7 worm cellular contexts compared by ENCODE assay signal in the genomic region with DNA sequence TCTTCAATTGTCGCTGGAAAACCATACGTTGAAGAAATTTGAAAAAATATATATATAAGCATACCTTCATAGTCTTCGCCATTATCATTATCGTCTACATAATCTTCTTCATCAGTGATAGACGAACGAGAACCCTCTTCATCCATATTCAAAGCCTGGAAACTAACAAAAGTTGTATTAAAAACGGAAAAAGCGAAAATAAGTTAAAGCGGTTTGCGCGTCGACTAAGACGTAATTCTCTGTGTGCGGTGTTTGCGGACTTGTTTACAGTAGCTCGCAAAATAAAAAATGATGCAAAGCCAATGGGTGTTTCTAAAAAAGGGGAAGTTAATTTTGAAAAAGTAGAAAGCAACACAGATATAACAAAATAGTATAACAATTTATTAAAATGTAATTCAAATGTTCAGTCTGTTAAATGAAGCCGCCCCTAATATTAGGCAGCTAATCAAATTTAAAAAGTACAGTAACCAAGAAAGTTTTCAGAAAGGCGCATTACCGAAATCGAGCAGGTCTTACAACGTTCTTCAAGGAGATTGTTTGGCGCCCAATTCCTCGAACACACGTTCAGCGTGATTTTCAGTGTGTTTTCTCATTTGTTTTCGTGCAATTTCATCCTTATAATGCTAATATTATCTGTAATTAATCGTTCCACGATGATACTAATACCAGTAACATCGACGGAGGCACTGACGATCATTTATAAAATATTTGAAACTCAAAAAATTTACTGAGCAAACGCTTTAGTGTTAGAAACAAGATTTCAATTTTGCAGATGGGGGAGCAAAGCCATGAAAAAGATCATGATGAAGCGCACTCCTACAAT.
A peak's percentile ranks its signal among the peaks of the same experiment; 100 is the strongest.
TF ChIP-seq lines count a peak whose summit lies in the region.

A gene (minus strand): TSS at position 162 of the 823 bp plus-strand sequence.
A gene (plus strand): TSS at position 773 of the 823 bp plus-strand sequence.

TF ChIP-seq in whole organism, L1 larva, 84 proteins besides CTCF, POLR2A, EP300 and RAD21 (continues in another document):
- no peak for TF ChIP-seq lin-13 (GFP tag; optimal IDR thresholded peaks at IDR 0.05; lab: Kevin White, UChicago)
- TF ChIP-seq C16A3.4 (tag; optimal IDR thresholded peaks at IDR 0.05; lab: Kevin White, UChicago), result peak; percentile 47
- no peak for TF ChIP-seq alr-1 (tag; optimal IDR thresholded peaks at IDR 0.05; lab: Kevin White, UChicago; ENCODE audit: borderline replicate concordance)
- no peak for TF ChIP-seq lin-15B (tag; optimal IDR thresholded peaks at IDR 0.05; lab: Kevin White, UChicago)
- TF ChIP-seq dpl-1 (GFP tag; optimal IDR thresholded peaks at IDR 0.05; lab: Kevin White, UChicago), result peak; percentile 8 to 63 (median 29)
- TF ChIP-seq blmp-1 (tag; optimal IDR thresholded peaks at IDR 0.05; lab: Kevin White, UChicago), result peak; percentile 60
- TF ChIP-seq lsy-2 (tag; optimal IDR thresholded peaks at IDR 0.05; lab: Kevin White, UChicago), result peak; percentile 84 to 97
- TF ChIP-seq mep-1 (tag; optimal IDR thresholded peaks at IDR 0.05; lab: Kevin White, UChicago), result peak; percentile 75
- TF ChIP-seq fkh-4 (tag; optimal IDR thresholded peaks at IDR 0.05; lab: Kevin White, UChicago; ENCODE audit: borderline replicate concordance), result no peak
- TF ChIP-seq lin-35 (GFP tag; optimal IDR thresholded peaks at IDR 0.05; lab: Kevin White, UChicago), result peak; percentile 44 to 62
- TF ChIP-seq vab-15 (tag; optimal IDR thresholded peaks at IDR 0.05; lab: Kevin White, UChicago), result no peak

TF ChIP-seq in whole organism, L2 larva, 48 proteins besides CTCF, POLR2A, EP300 and RAD21 (continues in another document):
- TF ChIP-seq mab-5 (tag; optimal IDR thresholded peaks at IDR 0.05; lab: Kevin White, UChicago) (no peak), crh-2 (tag; optimal IDR thresholded peaks at IDR 0.05; lab: Kevin White, UChicago) (peak; percentile 12), sma-3 (GFP tag; optimal IDR thresholded peaks at IDR 0.05; lab: Kevin White, UChicago) (no peak), dmd-4 (tag; optimal IDR thresholded peaks at IDR 0.05; lab: Kevin White, UChicago) (no peak), mbf-1 (tag; optimal IDR thresholded peaks at IDR 0.05; lab: Kevin White, UChicago) (no peak), nhr-77 (tag; optimal IDR thresholded peaks at IDR 0.05; lab: Kevin White, UChicago) (no peak), nhr-10 (tag; optimal IDR thresholded peaks at IDR 0.05; lab: Kevin White, UChicago) (no peak), nhr-237 (tag; optimal IDR thresholded peaks at IDR 0.05; lab: Kevin White, UChicago) (no peak), elt-3 (tag; optimal IDR thresholded peaks at IDR 0.05; lab: Kevin White, UChicago) (no peak), mdl-1 (tag; optimal IDR thresholded peaks at IDR 0.05; lab: Kevin White, UChicago) (no peak), fos-1 (tag; optimal IDR thresholded peaks at IDR 0.05; lab: Kevin White, UChicago) (peak; percentile 33), skn-1 (tag; optimal IDR thresholded peaks at IDR 0.05; lab: Kevin White, UChicago) (no peak)

TF ChIP-seq in whole organism, L3 larva, 47 proteins besides CTCF, POLR2A, EP300 and RAD21 (continues in another document):
- TF ChIP-seq nhr-237 (tag; optimal IDR thresholded peaks at IDR 0.05; lab: Kevin White, UChicago) (no peak), zag-1 (tag; optimal IDR thresholded peaks at IDR 0.05; lab: Kevin White, UChicago) (no peak), nhr-76 (tag; optimal IDR thresholded peaks at IDR 0.05; lab: Kevin White, UChicago) (no peak), ama-1 (optimal IDR thresholded peaks at IDR 0.05; lab: Kevin White, UChicago) (no peak), sea-2 (GFP tag; optimal IDR thresholded peaks at IDR 0.05; lab: Kevin White, UChicago) (no peak), nhr-11 (tag; optimal IDR thresholded peaks at IDR 0.05; lab: Kevin White, UChicago) (no peak), snpc-4 (tag; optimal IDR thresholded peaks at IDR 0.05; lab: Kevin White, UChicago) (no peak), jun-1 (tag; optimal IDR thresholded peaks at IDR 0.05; lab: Kevin White, UChicago) (no peak), nfya-1 (tag; optimal IDR thresholded peaks at IDR 0.05; lab: Kevin White, UChicago; ENCODE audit: insufficient read depth) (peak; percentile 83), unc-39 (tag; optimal IDR thresholded peaks at IDR 0.05; lab: Kevin White, UChicago) (no peak), lin-15B (tag; optimal IDR thresholded peaks at IDR 0.05; lab: Kevin White, UChicago) (peak; percentile 36), nhr-67 (tag; optimal IDR thresholded peaks at IDR 0.05; lab: Kevin White, UChicago) (no peak)

TF ChIP-seq in whole organism, L4 larva, 104 proteins besides CTCF, POLR2A, EP300 and RAD21 (continues in another document):
- TF ChIP-seq fos-1 (tag; optimal IDR thresholded peaks at IDR 0.05; lab: Kevin White, UChicago) (no peak), dmd-9 (GFP tag; IDR thresholded peaks at IDR 0.05; lab: Robert Waterston, UW) (no peak), spr-1 (tag; optimal IDR thresholded peaks at IDR 0.05; lab: Kevin White, UChicago) (no peak), snpc-1.2 (GFP tag; IDR thresholded peaks at IDR 0.05; lab: Robert Waterston, UW) (no peak), daf-12 (tag; optimal IDR thresholded peaks at IDR 0.05; lab: Kevin White, UChicago) (no peak), zip-11 (GFP tag; IDR thresholded peaks at IDR 0.05; lab: Robert Waterston, UW) (no peak), lin-38 (GFP tag; IDR thresholded peaks at IDR 0.05; lab: Robert Waterston, UW) (peak; percentile 43), daf-16 (GFP tag; optimal IDR thresholded peaks at IDR 0.05; lab: Kevin White, UChicago) (no peak), daf-16 (tag; optimal IDR thresholded peaks at IDR 0.05; lab: Kevin White, UChicago) (peak; percentile 74), zfp-2 (tag; optimal IDR thresholded peaks at IDR 0.05; lab: Kevin White, UChicago) (no peak), unc-130 (GFP tag; optimal IDR thresholded peaks at IDR 0.05; lab: Kevin White, UChicago) (peak; percentile 23), saeg-2 (GFP tag; IDR thresholded peaks at IDR 0.05; lab: Robert Waterston, UW) (no peak), ctbp-1 (GFP tag; IDR thresholded peaks at IDR 0.05; lab: Robert Waterston, UW) (no peak)

TF ChIP-seq in whole organism, late embryonic, 69 proteins besides CTCF, POLR2A, EP300 and RAD21:
- no peak for TF ChIP-seq syd-9 (tag; optimal IDR thresholded peaks at IDR 0.05; lab: Kevin White, UChicago)
- TF ChIP-seq nfya-1 (tag; optimal IDR thresholded peaks at IDR 0.05; lab: Kevin White, UChicago), result peak; percentile 4

TF ChIP-seq in whole organism, mixed stage, embryonic, 35 proteins besides CTCF, POLR2A, EP300 and RAD21:
- peak; percentile 42 for TF ChIP-seq sptf-1 (tag; optimal IDR thresholded peaks at IDR 0.05; lab: Kevin White, UChicago)
- no peak for TF ChIP-seq ceh-39 (tag; optimal IDR thresholded peaks at IDR 0.05; lab: Kevin White, UChicago)
- TF ChIP-seq elt-3 (tag; optimal IDR thresholded peaks at IDR 0.05; lab: Kevin White, UChicago), result no peak
- TF ChIP-seq lsy-2 (tag; optimal IDR thresholded peaks at IDR 0.05; lab: Kevin White, UChicago), result peak; percentile 93
- no peak for TF ChIP-seq lin-32 (GFP tag; optimal IDR thresholded peaks at IDR 0.05; lab: Kevin White, UChicago)
- no peak for TF ChIP-seq nhr-12 (tag; optimal IDR thresholded peaks at IDR 0.05; lab: Kevin White, UChicago)
- TF ChIP-seq mab-5 (tag; optimal IDR thresholded peaks at IDR 0.05; lab: Kevin White, UChicago), result no peak
- no peak for TF ChIP-seq ceh-83 (GFP tag; optimal IDR thresholded peaks at IDR 0.05; lab: Kevin White, UChicago)
- no peak for TF ChIP-seq nhr-28 (tag; optimal IDR thresholded peaks at IDR 0.05; lab: Kevin White, UChicago)
- no peak for TF ChIP-seq zip-8 (tag; optimal IDR thresholded peaks at IDR 0.05; lab: Kevin White, UChicago)
- no peak for TF ChIP-seq unc-62 (GFP tag; optimal IDR thresholded peaks at IDR 0.05; lab: Kevin White, UChicago)
- TF ChIP-seq mls-2 (tag; optimal IDR thresholded peaks at IDR 0.05; lab: Kevin White, UChicago), result no peak
- peak; percentile 62 for TF ChIP-seq mep-1 (tag; optimal IDR thresholded peaks at IDR 0.05; lab: Kevin White, UChicago)
- TF ChIP-seq lin-13 (tag; optimal IDR thresholded peaks at IDR 0.05; lab: Kevin White, UChicago), result no peak
- no peak for TF ChIP-seq blmp-1 (tag; optimal IDR thresholded peaks at IDR 0.05; lab: Kevin White, UChicago)
- TF ChIP-seq pha-4 (tag; optimal IDR thresholded peaks at IDR 0.05; lab: Kevin White, UChicago), result no peak
- TF ChIP-seq elt-1 (tag; optimal IDR thresholded peaks at IDR 0.05; lab: Kevin White, UChicago; ENCODE audit: borderline replicate concordance, insufficient read depth), result no peak
- no peak for TF ChIP-seq drap-1 (GFP tag; optimal IDR thresholded peaks at IDR 0.05; lab: Kevin White, UChicago)

TF ChIP-seq in whole organism, young adult, 124 proteins besides CTCF, POLR2A, EP300 and RAD21 (continues in another document):
- TF ChIP-seq egrh-3 (GFP tag; IDR thresholded peaks at IDR 0.05; lab: Robert Waterston, UW), result no peak
- peak; percentile 24 for TF ChIP-seq snpc-3.4 (tag; optimal IDR thresholded peaks at IDR 0.05; lab: Kevin White, UChicago)
- TF ChIP-seq dox-1 (GFP tag; IDR thresholded peaks at IDR 0.05; lab: Robert Waterston, UW), result peak; percentile 69
- TF ChIP-seq snpc-4 (GFP tag; optimal IDR thresholded peaks at IDR 0.05; lab: Kevin White, UChicago), result no peak
- TF ChIP-seq snpc-4 (tag; optimal IDR thresholded peaks at IDR 0.05; lab: Kevin White, UChicago), result peak in 2 of 4 experiments; percentile 15 to 32
- TF ChIP-seq K12H6.12 (tag; optimal IDR thresholded peaks at IDR 0.05; lab: Kevin White, UChicago), result no peak
- peak; percentile 24 for TF ChIP-seq him-1 (tag; optimal IDR thresholded peaks at IDR 0.05; lab: Kevin White, UChicago)
- peak; percentile 71 for TF ChIP-seq lin-54 (GFP tag; optimal IDR thresholded peaks at IDR 0.05; lab: Kevin White, UChicago)
- TF ChIP-seq ekl-4 (GFP tag; IDR thresholded peaks at IDR 0.05; lab: Robert Waterston, UW), result 0 out of 2 replicates have a peak, but pooled peaks have one; percentile 28
- no peak for TF ChIP-seq let-526 (GFP tag; IDR thresholded peaks at IDR 0.05; lab: Robert Waterston, UW)
- no peak for TF ChIP-seq attf-5 (GFP tag; optimal IDR thresholded peaks at IDR 0.05; lab: Kevin White, UChicago)
- peak; percentile 29 for TF ChIP-seq dpl-1 (GFP tag; optimal IDR thresholded peaks at IDR 0.05; lab: Kevin White, UChicago)
- peak; percentile 72 for TF ChIP-seq D2030.7 (GFP tag; IDR thresholded peaks at IDR 0.05; lab: Robert Waterston, UW)
- peak; percentile 93 for TF ChIP-seq madf-6 (GFP tag; IDR thresholded peaks at IDR 0.05; lab: Robert Waterston, UW)
- TF ChIP-seq ztf-18 (tag; optimal IDR thresholded peaks at IDR 0.05; lab: Kevin White, UChicago), result peak; percentile 35
- peak; percentile 80 for TF ChIP-seq ceh-91 (GFP tag; IDR thresholded peaks at IDR 0.05; lab: Robert Waterston, UW)
- TF ChIP-seq xnd-1 (tag; optimal IDR thresholded peaks at IDR 0.05; lab: Kevin White, UChicago), result peak; percentile 85
- peak; percentile 81 for TF ChIP-seq madf-8 (GFP tag; conservative IDR thresholded peaks at IDR 0.05; lab: Robert Waterston, UW)
- TF ChIP-seq ceh-27 (GFP tag; optimal IDR thresholded peaks at IDR 0.05; lab: Kevin White, UChicago), result no peak
- no peak for TF ChIP-seq mes-4 (tag; optimal IDR thresholded peaks at IDR 0.05; lab: Kevin White, UChicago)
- TF ChIP-seq Y95B8A.8 (GFP tag; IDR thresholded peaks at IDR 0.05; lab: Robert Waterston, UW), result 0 out of 2 replicates have a peak, but pooled peaks have one; percentile 37
- peak; percentile 82 for TF ChIP-seq efl-1 (GFP tag; optimal IDR thresholded peaks at IDR 0.05; lab: Kevin White, UChicago)
